Fruit fly (Drosophila melanogaster) whole organism: ENCODE data around the gene CG42571.

ENCODE experiments used
- CG8478 ChIP-seq: fragments of >200 bp; optimal IDR thresholded peaks from 2 replicates; lab custom pipeline; 2018; ENCODE audit warnings: inconsistent platforms
- Dll ChIP-seq: fragments of >200 bp; optimal IDR thresholded peaks from 2 replicates; lab custom pipeline; 2017
- EcR ChIP-seq, 2 experiments: fragments of >200 bp; optimal IDR thresholded peaks; 2 replicates each; lab custom pipeline; 2017; ENCODE audit warnings: missing biosample characterization in 2 of 2, missing genetic modification characterization in 2 of 2, missing genetic modification reagents in 2 of 2
- psq ChIP-seq: fragments of >200 bp; optimal IDR thresholded peaks from 2 replicates; lab custom pipeline; 2017
- usp ChIP-seq: fragments of >200 bp; optimal IDR thresholded peaks from 2 replicates; lab custom pipeline; 2017; ENCODE audit warnings: missing biosample characterization, missing genetic modification characterization, mixed read lengths

DNA sequence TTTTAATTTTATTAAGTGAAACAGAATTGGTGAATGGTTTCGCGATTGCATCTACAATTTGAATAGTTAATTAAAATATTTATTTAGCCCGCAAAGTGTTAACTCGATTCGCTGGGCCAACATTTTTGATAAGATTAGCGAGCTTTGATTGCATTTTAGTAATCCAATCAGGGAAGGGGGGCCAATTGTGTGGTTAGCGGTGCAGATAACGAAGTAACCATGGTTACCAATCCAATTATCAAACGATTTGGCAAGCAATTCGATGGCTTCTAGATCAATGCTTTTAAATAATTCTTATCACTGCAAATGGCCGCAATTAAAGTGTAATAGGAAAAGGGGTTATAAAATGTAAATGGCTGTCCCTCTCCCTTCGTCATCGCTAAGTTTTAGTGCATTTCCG lies 23.9 kb upstream of the CG42571 start:
- TF ChIP-seq usp (GFP tag; lab: Kevin White, UChicago) (no peak), EcR (GFP tag; optimal IDR thresholded peaks at IDR 0.05; lab: Kevin White, UChicago) (no peak), Dll (lab: Kevin White, UChicago) (no peak), psq (lab: Kevin White, UChicago) (no peak), CG8478 (no peak)
